Fruit fly (Drosophila melanogaster): ENCODE results near the gene ctp.

ctp gene

dm6 chrX:4687778-4688399 is at the start of gene ctp:
Gene ctp (plus strand): TSS chrX:4687800.
- peak; percentile 43 for TF ChIP-seq noc (tag; optimal IDR thresholded peaks at IDR 0.05)

- TF ChIP-seq noc (tag; optimal IDR thresholded peaks at IDR 0.05): no peak
Measured at dm6 chrX:4643887-4644286, 43.7 kb upstream of the ctp start, which contains the start of gene CG3081. Gene CG3081 (minus strand): TSS chrX:4643987.

- TF ChIP-seq noc (tag; optimal IDR thresholded peaks at IDR 0.05): no peak
Measured at dm6 chrX:4644768-4645167, 42.8 kb upstream of the ctp start, which contains the start of gene CG3062. Gene CG3062 (minus strand): TSS chrX:4644868.

DNA sequence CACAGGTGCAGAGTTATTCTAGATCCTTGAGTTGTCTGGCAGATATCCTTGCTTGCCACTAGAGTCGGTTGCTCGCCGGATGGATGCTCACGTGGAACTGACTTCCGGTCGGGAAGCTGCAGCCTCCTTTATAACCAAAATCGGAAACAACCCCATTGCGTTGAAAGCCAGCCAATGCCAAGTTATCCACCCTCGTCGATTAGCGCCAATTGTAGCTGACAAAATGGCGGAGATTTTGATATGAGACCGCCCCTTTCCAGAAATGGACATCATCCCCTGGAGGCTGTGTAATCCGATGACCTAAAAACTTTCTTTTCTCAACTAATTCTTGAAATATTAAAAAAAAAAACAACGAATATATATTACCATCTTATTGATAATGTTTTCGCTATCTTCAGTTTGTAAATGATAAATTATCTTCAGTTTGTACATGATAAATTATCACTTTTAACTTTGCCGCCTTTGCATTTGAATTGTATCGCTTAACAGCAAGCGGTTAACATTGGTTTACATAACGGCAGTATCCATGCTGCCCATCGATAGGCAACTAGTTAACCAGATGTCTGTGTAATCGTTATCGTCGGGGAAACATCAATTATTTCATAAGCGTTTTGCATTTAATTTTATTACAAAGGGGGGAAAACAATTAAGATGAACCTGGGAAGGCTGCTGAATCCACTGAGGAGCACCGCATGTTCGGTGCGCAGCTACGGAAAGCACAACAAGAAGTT is 40.1 kb upstream of the ctp start, which contains the start of the genes HLH4C and mRpL30:
Gene HLH4C, minus strand, starts transcription at position 99 of the 731 bp plus-strand sequence.
Gene mRpL30, plus strand, starts transcription at position 556 of the 731 bp plus-strand sequence.
- no peak for TF ChIP-seq noc (tag; optimal IDR thresholded peaks at IDR 0.05)

DNA sequence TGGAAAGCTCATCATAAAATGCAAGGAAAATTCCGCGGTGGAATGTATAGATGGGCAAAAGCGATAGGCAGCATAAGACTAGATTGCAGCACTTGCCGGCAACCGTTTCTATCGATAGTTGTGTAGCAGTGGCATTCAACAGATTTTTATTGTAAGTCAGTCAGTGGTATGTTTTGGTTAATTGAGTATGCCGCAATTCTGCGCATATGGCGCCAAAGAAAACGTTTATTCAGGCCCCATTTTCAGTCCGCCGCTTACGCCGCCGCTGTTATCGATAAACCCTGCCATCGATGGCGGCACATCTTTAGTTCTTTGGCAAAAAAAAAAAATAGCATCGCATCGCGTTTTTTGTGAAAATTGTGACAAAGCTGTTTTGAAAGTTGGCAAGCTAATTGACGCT is 37.8 kb upstream of the ctp start, which contains the start of the genes Cbp80 and Torsin:
Gene Cbp80, plus strand, starts transcription at position 265 of the 400 bp plus-strand sequence.
Gene Torsin, minus strand, starts transcription at position 282 of the 400 bp plus-strand sequence.
- TF ChIP-seq noc (tag; optimal IDR thresholded peaks at IDR 0.05): no peak

DNA sequence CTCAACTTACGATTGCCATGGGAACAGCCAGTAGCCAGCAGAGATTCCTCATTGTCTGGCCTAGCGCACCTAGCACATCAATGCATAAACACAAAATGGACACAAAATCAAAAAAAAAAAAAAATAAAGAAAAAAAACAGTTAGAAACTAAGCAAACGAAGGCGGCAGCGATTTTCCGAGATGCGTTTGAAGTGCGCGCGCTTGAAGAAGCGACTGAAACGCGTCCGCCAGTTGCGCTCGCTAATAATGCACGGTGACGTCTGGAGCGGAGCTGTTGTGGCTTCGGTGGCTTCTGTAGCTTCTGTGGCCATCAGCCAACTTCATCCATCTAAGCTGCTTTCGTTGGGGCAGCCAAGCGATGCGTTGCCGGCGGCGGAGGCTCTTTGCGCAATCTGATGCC is 33.2 kb upstream of the ctp start, which contains the start of gene CG15473:
Gene CG15473, minus strand, starts transcription at position 101 of the 400 bp plus-strand sequence.
- TF ChIP-seq noc (tag; optimal IDR thresholded peaks at IDR 0.05): no peak

DNA sequence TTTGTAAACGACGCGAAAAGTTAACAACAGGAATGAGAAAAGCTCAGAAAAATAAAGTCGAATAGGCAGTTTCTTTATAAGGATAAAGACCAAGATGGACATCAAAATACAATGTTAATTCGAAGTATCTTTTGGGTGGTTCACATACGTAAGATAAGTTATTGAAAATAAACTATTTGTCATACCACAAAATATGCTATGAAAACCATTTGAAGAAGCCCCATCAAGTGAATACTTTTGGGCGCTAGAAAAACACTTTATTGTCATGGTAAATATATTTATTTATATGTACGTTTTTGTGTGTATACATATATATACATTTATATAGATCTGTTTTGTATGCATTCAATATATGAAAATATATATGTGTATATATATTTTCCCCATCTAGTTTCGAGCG is 29.7 kb upstream of the ctp start:
- no peak for TF ChIP-seq noc (tag; optimal IDR thresholded peaks at IDR 0.05)

DNA sequence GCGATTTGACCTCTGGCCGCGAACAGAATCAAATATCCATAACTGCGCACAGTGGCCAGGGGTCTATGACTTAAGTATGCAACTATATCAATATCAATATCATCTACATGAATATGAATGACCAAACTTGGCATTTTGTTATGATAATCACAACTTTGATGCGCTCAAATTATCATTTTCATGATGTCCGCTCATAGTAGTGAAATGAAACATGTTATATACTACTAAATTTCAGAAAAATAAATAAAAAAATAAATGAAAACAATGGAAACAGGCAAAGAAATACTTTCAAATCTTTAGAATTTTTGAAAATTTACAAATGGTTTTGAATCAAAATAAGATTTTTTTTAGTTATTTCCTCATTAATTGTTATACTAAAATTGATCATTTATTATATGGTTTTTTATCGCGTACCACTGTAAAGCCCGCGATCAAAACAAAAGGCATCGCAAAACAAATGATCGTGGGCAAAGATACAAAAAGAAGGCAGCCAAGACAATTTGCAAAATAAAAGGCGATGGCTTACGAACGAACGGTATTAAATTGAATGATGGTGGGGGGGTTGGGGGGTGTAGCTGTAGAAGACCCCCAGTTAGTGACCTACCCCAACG is 26.9 kb upstream of the ctp start:
- TF ChIP-seq noc (tag; optimal IDR thresholded peaks at IDR 0.05): no peak

DNA sequence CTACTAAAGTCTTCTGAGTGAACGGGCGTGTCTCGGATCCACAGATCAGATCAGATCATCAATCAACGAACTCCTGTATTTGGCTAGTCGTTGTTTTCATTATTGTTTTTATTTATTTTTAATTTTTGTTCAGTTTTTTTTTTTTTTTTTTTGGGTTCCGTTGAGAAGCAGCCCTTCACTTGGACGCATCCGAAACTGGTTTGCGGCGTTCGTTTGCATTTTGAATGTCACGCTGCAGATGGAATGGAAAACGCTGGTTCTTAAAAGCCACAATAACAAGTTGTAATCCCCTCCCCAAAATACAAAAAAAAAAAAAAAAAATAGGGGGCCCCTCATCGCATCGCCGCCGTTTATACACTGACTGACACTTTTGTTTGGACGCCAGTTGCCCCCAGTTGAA is 23.5 kb upstream of the ctp start:
- TF ChIP-seq noc (tag; optimal IDR thresholded peaks at IDR 0.05): no peak

- TF ChIP-seq noc (tag; optimal IDR thresholded peaks at IDR 0.05): peak; percentile 94
Measured at dm6 chrX:4666650-4667360, 20.8 kb upstream of the ctp start, which contains the start of gene CG3009. Gene CG3009 (minus strand): TSS chrX:4666700.

dm6 chrX:4669438-4669837 is 18.2 kb upstream of the ctp start:
- TF ChIP-seq noc (tag; optimal IDR thresholded peaks at IDR 0.05): no peak

DNA sequence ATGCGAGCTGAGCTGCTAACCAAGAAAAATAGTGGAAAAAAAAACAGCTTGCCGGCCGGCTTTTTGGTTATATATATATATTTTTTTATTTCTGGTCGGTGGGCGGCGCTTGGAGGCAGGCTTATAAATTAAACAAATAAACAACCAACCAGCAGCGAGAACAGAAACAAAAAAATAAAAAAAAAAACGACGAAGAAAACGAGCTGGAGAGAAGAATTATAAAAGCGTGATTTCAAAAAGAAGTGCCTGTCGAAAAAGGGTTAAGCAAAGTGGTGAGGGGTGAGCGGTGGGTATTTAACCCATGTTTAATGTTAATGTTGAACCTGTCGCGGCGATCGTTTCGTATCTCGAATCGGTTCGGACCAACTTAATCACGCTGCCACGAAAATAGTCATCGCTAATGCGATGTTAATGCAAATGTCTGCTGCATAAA is 16.4 kb upstream of the ctp start:
- TF ChIP-seq noc (tag; optimal IDR thresholded peaks at IDR 0.05): no peak

dm6 chrX:4675054-4675453 is 12.5 kb upstream of the ctp start:
- no peak for TF ChIP-seq noc (tag; optimal IDR thresholded peaks at IDR 0.05)

dm6 chrX:4677427-4677826 is 10.2 kb upstream of the ctp start:
- no peak for TF ChIP-seq noc (tag; optimal IDR thresholded peaks at IDR 0.05)

DNA sequence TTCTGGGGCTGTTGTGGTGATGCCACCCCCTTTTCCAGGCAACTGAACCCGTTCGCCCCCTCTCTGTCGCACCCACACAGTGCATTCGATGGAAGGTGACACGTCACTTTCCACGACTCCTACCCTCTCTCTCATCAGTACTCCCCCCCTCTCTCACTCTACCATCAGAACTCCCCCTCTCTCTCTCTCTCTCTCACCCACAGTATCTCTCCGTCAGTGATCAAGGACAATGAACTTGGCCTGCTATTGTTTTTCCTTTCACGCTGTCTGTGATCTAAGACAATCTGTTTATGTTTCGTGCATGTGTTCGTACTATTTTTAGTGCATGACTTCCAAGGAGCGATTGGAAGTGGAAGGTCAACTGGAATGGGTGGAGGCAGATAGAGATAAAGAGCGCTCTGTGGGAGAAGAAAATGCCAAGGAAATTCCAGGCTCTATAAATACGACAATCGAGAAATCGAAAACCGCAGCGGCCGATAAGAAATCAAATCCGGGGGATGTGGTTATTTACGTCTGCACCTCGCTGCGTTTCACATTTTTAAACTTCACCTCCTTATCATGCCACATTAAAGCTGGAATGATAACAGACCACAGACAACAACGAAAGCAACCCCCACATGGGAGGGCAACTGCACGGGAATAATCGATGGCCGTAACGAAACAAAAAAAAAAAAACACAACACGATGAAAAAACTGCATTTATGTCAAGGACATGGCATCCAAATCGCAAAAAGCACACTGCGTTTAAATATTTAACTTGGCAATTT is 9.3 kb upstream of the ctp start:
- TF ChIP-seq noc (tag; optimal IDR thresholded peaks at IDR 0.05): no peak
